Fruit fly (Drosophila melanogaster) whole organism, embryonic: ENCODE results near the gene Try29F.
A peak's percentile ranks its signal among the peaks of the same experiment; 100 is the strongest.

Source experiments
- Antp ChIP-seq: fragments of 200-800 bp; sonication (Bioruptor generic); optimal IDR thresholded peaks from 3 replicates; lab custom pipeline; 2016; ENCODE audit warnings: missing biosample characterization, missing genetic modification characterization
- Bgb ChIP-seq: fragments of 200-800 bp; sonication (Bioruptor generic); IDR thresholded peaks from 2 replicates; pipeline ENCODE4 v1.3.6; 2022; ENCODE audit warnings: missing biosample characterization, missing genetic modification characterization; ENCODE audit not compliant: partially characterized antibody
- CG10366 ChIP-seq: fragments of 200-800 bp; sonication (Bioruptor generic); IDR thresholded peaks from 2 replicates; pipeline ENCODE4 v1.3.6; 2022; ENCODE audit warnings: missing biosample characterization, missing genetic modification characterization
- CG10654 ChIP-seq: fragments of 200-800 bp; sonication (Bioruptor generic); optimal IDR thresholded peaks from 2 replicates; lab custom pipeline; 2016; ENCODE audit warnings: missing biosample characterization, missing genetic modification characterization
- CG12299 ChIP-seq: fragments of 200-800 bp; sonication (Bioruptor generic); optimal IDR thresholded peaks from 2 replicates; lab custom pipeline; 2018; ENCODE audit warnings: missing biosample characterization, mild to moderate bottlenecking, missing genetic modification characterization
- CG12769 ChIP-seq: fragments of 200-800 bp; sonication (Bioruptor generic); optimal IDR thresholded peaks from 2 replicates; lab custom pipeline; 2019; ENCODE audit warnings: missing biosample characterization, mild to moderate bottlenecking, missing genetic modification characterization, moderate library complexity
- CG13424 ChIP-seq: fragments of 200-800 bp; sonication (Bioruptor generic); optimal IDR thresholded peaks from 2 replicates; lab custom pipeline; 2019; ENCODE audit warnings: missing biosample characterization, mild to moderate bottlenecking, missing genetic modification characterization, moderate library complexity
- CG14965 ChIP-seq: fragments of 200-800 bp; sonication (Bioruptor generic); optimal IDR thresholded peaks from 2 replicates; lab custom pipeline; 2016; ENCODE audit warnings: missing biosample characterization, missing genetic modification characterization, borderline replicate concordance
- CG17912 ChIP-seq: fragments of 200-800 bp; sonication (Bioruptor generic); optimal IDR thresholded peaks from 2 replicates; lab custom pipeline; 2018; ENCODE audit warnings: missing biosample characterization, mild to moderate bottlenecking, missing genetic modification characterization
- CG18476 ChIP-seq: fragments of 200-800 bp; sonication (Bioruptor generic); optimal IDR thresholded peaks from 2 replicates; lab custom pipeline; 2016; ENCODE audit warnings: missing biosample characterization, mild to moderate bottlenecking, missing genetic modification characterization
- CG18599 ChIP-seq: fragments of 200-800 bp; sonication (Bioruptor generic); optimal IDR thresholded peaks from 3 replicates; lab custom pipeline; 2017; ENCODE audit warnings: missing biosample characterization, missing genetic modification characterization, mild to moderate bottlenecking, moderate library complexity, missing genetic modification reagents
- CG2120 ChIP-seq: fragments of 200-800 bp; sonication (Bioruptor generic); optimal IDR thresholded peaks from 3 replicates; lab custom pipeline; 2016; ENCODE audit warnings: missing biosample characterization, missing genetic modification characterization
- CG2678 ChIP-seq: fragments of 200-800 bp; sonication (Bioruptor generic); optimal IDR thresholded peaks from 3 replicates; lab custom pipeline; 2019; ENCODE audit warnings: missing biosample characterization, mild to moderate bottlenecking, missing genetic modification characterization, moderate library complexity
- CG30403 ChIP-seq: fragments of 200-800 bp; sonication (Bioruptor generic); optimal IDR thresholded peaks from 3 replicates; lab custom pipeline; 2016; ENCODE audit warnings: missing biosample characterization, missing genetic modification characterization
- CG32532 ChIP-seq: fragments of 200-800 bp; sonication (Bioruptor generic); IDR thresholded peaks from 2 replicates; pipeline ENCODE4 v1.3.6; 2022; ENCODE audit warnings: missing biosample characterization, missing genetic modification characterization
- CG33557 ChIP-seq: fragments of 200-800 bp; sonication (Bioruptor generic); optimal IDR thresholded peaks from 2 replicates; lab custom pipeline; 2019; ENCODE audit warnings: missing biosample characterization, mild to moderate bottlenecking, missing genetic modification characterization, moderate library complexity
- CG4424 ChIP-seq: fragments of 200-800 bp; sonication (Bioruptor generic); optimal IDR thresholded peaks from 3 replicates; lab custom pipeline; 2016; ENCODE audit warnings: missing biosample characterization, missing genetic modification characterization
- CG4730 ChIP-seq: fragments of 200-800 bp; sonication (Bioruptor generic); IDR thresholded peaks from 2 replicates; pipeline ENCODE4 v1.3.6; 2022; ENCODE audit warnings: missing biosample characterization, missing genetic modification characterization
- CG9437 ChIP-seq: fragments of 200-800 bp; sonication (Bioruptor generic); optimal IDR thresholded peaks from 2 replicates; lab custom pipeline; 2018; ENCODE audit warnings: missing biosample characterization, mild to moderate bottlenecking, missing genetic modification characterization
- Chrac-16 ChIP-seq: fragments of 200-800 bp; sonication (Bioruptor generic); optimal IDR thresholded peaks from 3 replicates; lab custom pipeline; 2016; ENCODE audit warnings: missing biosample characterization, missing genetic modification characterization
- Deaf1 ChIP-seq: fragments of 200-800 bp; optimal IDR thresholded peaks from 3 replicates; lab custom pipeline; 2019; ENCODE audit warnings: missing biosample characterization, mild to moderate bottlenecking, missing genetic modification characterization, moderate library complexity
- Drgx ChIP-seq: fragments of 200-800 bp; sonication (Bioruptor generic); IDR thresholded peaks from 2 replicates; pipeline ENCODE4 v1.3.6; 2022; ENCODE audit warnings: missing biosample characterization, missing genetic modification characterization
- Ets97D ChIP-seq: fragments of 200-800 bp; sonication (Bioruptor generic); optimal IDR thresholded peaks from 3 replicates; lab custom pipeline; 2016; ENCODE audit warnings: missing biosample characterization, missing genetic modification characterization
- NC2β ChIP-seq: fragments of 200-800 bp; sonication (Bioruptor generic); optimal IDR thresholded peaks from 2 replicates; lab custom pipeline; 2016; ENCODE audit warnings: missing biosample characterization, missing genetic modification characterization
- Oli ChIP-seq: fragments of 200-800 bp; sonication (Bioruptor generic); optimal IDR thresholded peaks from 2 replicates; lab custom pipeline; 2018; ENCODE audit warnings: missing biosample characterization, mild to moderate bottlenecking, missing genetic modification characterization, moderate library complexity
- PHDP ChIP-seq: fragments of 200-800 bp; sonication (Bioruptor generic); optimal IDR thresholded peaks from 3 replicates; lab custom pipeline; 2018; ENCODE audit warnings: missing biosample characterization, mild to moderate bottlenecking, missing genetic modification characterization, moderate library complexity
- Ptx1 ChIP-seq: fragments of 200-800 bp; sonication (Bioruptor generic); IDR thresholded peaks from 2 replicates; pipeline ENCODE4 v1.3.6; 2022; ENCODE audit warnings: missing biosample characterization, missing genetic modification characterization
- Ravus ChIP-seq: fragments of 200-800 bp; sonication (Bioruptor generic); IDR thresholded peaks from 2 replicates; pipeline ENCODE4 v1.3.6; 2022; ENCODE audit warnings: missing biosample characterization, missing genetic modification characterization
- TFAM ChIP-seq: fragments of 200-800 bp; sonication (Bioruptor generic); optimal IDR thresholded peaks from 2 replicates; lab custom pipeline; 2017; ENCODE audit warnings: missing biosample characterization, missing genetic modification characterization, inconsistent platforms
- Taf1 ChIP-seq: fragments of 200-800 bp; sonication (Bioruptor generic); IDR thresholded peaks from 2 replicates; pipeline ENCODE4 v1.3.6; 2022; ENCODE audit warnings: missing biosample characterization, missing genetic modification characterization
- aop ChIP-seq: fragments of 200-800 bp; sonication (Bioruptor generic); IDR thresholded peaks from 2 replicates; pipeline ENCODE4 v1.3.6; 2022; ENCODE audit warnings: missing biosample characterization, missing genetic modification characterization
- ap ChIP-seq: fragments of 200-800 bp; sonication (Bioruptor generic); IDR thresholded peaks from 2 replicates; pipeline ENCODE4 v1.3.6; 2022; ENCODE audit warnings: missing biosample characterization, missing genetic modification characterization
- az2 ChIP-seq: fragments of 200-800 bp; sonication (Bioruptor generic); optimal IDR thresholded peaks from 3 replicates; lab custom pipeline; 2016; ENCODE audit warnings: missing biosample characterization, missing genetic modification characterization
- exex ChIP-seq: fragments of 200-800 bp; sonication (Bioruptor generic); optimal IDR thresholded peaks from 4 replicates; lab custom pipeline; 2018; ENCODE audit warnings: missing biosample characterization, mild to moderate bottlenecking, missing genetic modification characterization, moderate library complexity
- gem ChIP-seq: fragments of 200-800 bp; sonication (Bioruptor generic); optimal IDR thresholded peaks from 2 replicates; lab custom pipeline; 2019; ENCODE audit warnings: missing biosample characterization, mild to moderate bottlenecking, missing genetic modification characterization, moderate library complexity
- gsb-n ChIP-seq: fragments of 200-800 bp; sonication (Bioruptor generic); optimal IDR thresholded peaks from 3 replicates; lab custom pipeline; 2018; ENCODE audit warnings: missing biosample characterization, mild to moderate bottlenecking, missing genetic modification characterization
- hkb ChIP-seq, 2 experiments: fragments of 200-800 bp in 1 of 2; fragments of >200 bp in 1 of 2; sonication (Bioruptor generic) in 1 of 2; IDR thresholded peaks in 1 of 2; optimal IDR thresholded peaks in 1 of 2; 2 replicates each; pipeline versions ENCODE4 v1.3.6 to Lab custom; 2017 to 2022; ENCODE audit warnings: missing biosample characterization in 1 of 2, missing genetic modification characterization in 1 of 2
- ind ChIP-seq: fragments of 200-800 bp; sonication (Bioruptor generic); optimal IDR thresholded peaks from 3 replicates; lab custom pipeline; 2016; ENCODE audit warnings: missing biosample characterization, missing genetic modification characterization
- lilli ChIP-seq: fragments of 200-800 bp; sonication (Bioruptor generic); optimal IDR thresholded peaks from 3 replicates; lab custom pipeline; 2016; ENCODE audit warnings: missing biosample characterization, missing genetic modification characterization
- lola ChIP-seq, 3 experiments: fragments of >200 bp in 2 of 3; fragments of 200-800 bp in 1 of 3; sonication (Bioruptor generic) in 1 of 3; optimal IDR thresholded peaks; 2 replicates each; lab custom pipeline; 2017 to 2019; ENCODE audit warnings: missing biosample characterization in 3 of 3, missing genetic modification characterization in 3 of 3, mild to moderate bottlenecking in 1 of 3, moderate library complexity in 1 of 3
- maf-S ChIP-seq: fragments of 200-800 bp; sonication (Bioruptor generic); optimal IDR thresholded peaks from 2 replicates; lab custom pipeline; 2016; ENCODE audit warnings: missing biosample characterization, missing genetic modification characterization
- mam ChIP-seq: fragments of 200-800 bp; sonication (Bioruptor generic); optimal IDR thresholded peaks from 3 replicates; lab custom pipeline; 2016; ENCODE audit warnings: missing biosample characterization, missing genetic modification characterization
- mirr ChIP-seq: fragments of 200-800 bp; sonication (Bioruptor generic); optimal IDR thresholded peaks from 3 replicates; lab custom pipeline; 2018; ENCODE audit warnings: missing biosample characterization, mild to moderate bottlenecking, missing genetic modification characterization
- nerfin-2 ChIP-seq: fragments of 200-800 bp; sonication (Bioruptor generic); IDR thresholded peaks from 2 replicates; pipeline ENCODE4 v1.3.6; 2022; ENCODE audit warnings: missing biosample characterization, missing genetic modification characterization; ENCODE audit not compliant: partially characterized antibody
- run ChIP-seq: fragments of 200-800 bp; sonication (Bioruptor generic); optimal IDR thresholded peaks from 3 replicates; lab custom pipeline; 2018; ENCODE audit warnings: missing biosample characterization, mild to moderate bottlenecking, missing genetic modification characterization
- schlank ChIP-seq: fragments of 200-800 bp; sonication (Bioruptor generic); optimal IDR thresholded peaks from 2 replicates; lab custom pipeline; 2018; ENCODE audit warnings: missing biosample characterization, mild to moderate bottlenecking, missing genetic modification characterization
- scrt ChIP-seq: fragments of 200-800 bp; sonication (Bioruptor generic); optimal IDR thresholded peaks from 2 replicates; lab custom pipeline; 2018; ENCODE audit warnings: missing biosample characterization, mild to moderate bottlenecking, missing genetic modification characterization, moderate library complexity
- tgo ChIP-seq: fragments of 200-800 bp; sonication (Bioruptor generic); IDR thresholded peaks from 3 replicates; pipeline ENCODE4 v1.3.6; 2022; ENCODE audit warnings: missing biosample characterization, missing genetic modification characterization
- tio ChIP-seq: fragments of 200-800 bp; sonication (Bioruptor generic); optimal IDR thresholded peaks from 2 replicates; lab custom pipeline; 2017; ENCODE audit warnings: missing biosample characterization, missing genetic modification characterization, inconsistent platforms
- vvl ChIP-seq: fragments of 200-800 bp; sonication (Bioruptor generic); IDR thresholded peaks from 2 replicates; pipeline ENCODE4 v1.3.6; 2022; ENCODE audit warnings: missing biosample characterization, missing genetic modification characterization
- zfh1 ChIP-seq: fragments of 200-800 bp; sonication (Bioruptor generic); IDR thresholded peaks from 3 replicates; pipeline ENCODE4 v1.3.6; 2022; ENCODE audit warnings: missing biosample characterization, missing genetic modification characterization

Gene Try29F

DNA sequence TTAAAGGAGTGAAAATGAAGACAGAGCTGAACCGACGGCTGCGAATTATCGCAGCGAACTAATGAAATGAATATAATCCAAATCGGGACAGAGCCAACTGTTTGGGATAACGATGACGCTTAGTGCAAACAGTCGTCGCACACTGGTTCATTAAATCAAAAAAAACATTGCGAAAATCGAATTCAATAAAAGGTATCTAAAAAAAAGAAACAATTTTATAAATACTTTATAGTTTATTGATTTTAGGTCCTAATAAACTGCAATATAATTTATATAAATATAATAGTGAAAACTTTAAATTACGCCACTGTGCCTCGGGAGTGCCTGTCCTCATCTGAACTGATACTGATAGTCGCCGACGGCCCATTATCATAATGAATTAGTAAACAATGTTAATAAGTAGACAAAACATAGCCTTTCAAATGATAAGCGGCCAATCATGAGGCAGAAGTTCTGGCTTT, 39.3 kb upstream of the Try29F start, which contains the start of gene CG31886 (continued):
- TF ChIP-seq lilli (GFP tag; lab: Kevin White, UChicago) (peak; percentile 21), CG10654 (GFP tag; lab: Kevin White, UChicago) (no peak), CG4730 (GFP tag; lab: Robert Waterston, UW) (peak; percentile 38; the same call in 1 of the 2 replicates), CG18476 (GFP tag; lab: Kevin White, UChicago) (no peak), CG2120 (GFP tag; lab: Kevin White, UChicago) (peak; percentile 38), run (tag; lab: Kevin White, UChicago) (no peak), Ptx1 (GFP tag; lab: Robert Waterston, UW) (no peak), CG32532 (GFP tag; lab: Robert Waterston, UW) (peak; percentile 43; the same call in 1 of the 2 replicates), CG12299 (no peak), ap (GFP tag; lab: Robert Waterston, UW) (0 out of 2 replicates have a peak, but pooled peaks have one; percentile 14), vvl (GFP tag; lab: Robert Waterston, UW) (no peak; the same call in 1 of the 2 replicates), lola (GFP tag; optimal IDR thresholded peaks at IDR 0.05; lab: Kevin White, UChicago) (peak in 1 of 3 experiments; percentile 17), Oli (peak; percentile 7), CG10366 (GFP tag; lab: Robert Waterston, UW) (peak; percentile 34), CG13424 (tag; lab: Kevin White, UChicago) (no peak), hkb (optimal IDR thresholded peaks at IDR 0.05; lab: Kevin White, UChicago) (no peak), hkb (GFP tag; IDR thresholded peaks at IDR 0.05; lab: Robert Waterston, UW) (no peak), CG12769 (no peak), schlank (tag; lab: Kevin White, UChicago) (no peak), ind (GFP tag; lab: Kevin White, UChicago) (peak; percentile 3), CG33557 (GFP tag; lab: Kevin White, UChicago) (no peak), mirr (GFP tag; lab: Kevin White, UChicago) (peak; percentile 13), gem (peak; percentile 55), Drgx (GFP tag; lab: Robert Waterston, UW) (peak; percentile 84), exex (tag; lab: Kevin White, UChicago) (peak; percentile 34), PHDP (no peak), scrt (GFP tag; lab: Kevin White, UChicago) (no peak), gsb-n (tag; lab: Kevin White, UChicago) (no peak), tgo (GFP tag; lab: Robert Waterston, UW) (peak; percentile 40; the same call in 1 of the 3 replicates), Taf1 (GFP tag; lab: Robert Waterston, UW) (peak; percentile 52; the same call in 1 of the 2 replicates), CG30403 (GFP tag; lab: Kevin White, UChicago) (peak; percentile 40), Ets97D (GFP tag; lab: Kevin White, UChicago) (no peak), Antp (GFP tag; lab: Kevin White, UChicago) (no peak), tio (GFP tag; lab: Kevin White, UChicago) (no peak), zfh1 (GFP tag; lab: Robert Waterston, UW) (peak; percentile 58; the same call in 2 of the 3 replicates), CG18599 (GFP tag; lab: Kevin White, UChicago) (peak; percentile 62), Chrac-16 (GFP tag; lab: Kevin White, UChicago) (peak; percentile 2), nerfin-2 (GFP tag; lab: Robert Waterston, UW) (no peak)

DNA sequence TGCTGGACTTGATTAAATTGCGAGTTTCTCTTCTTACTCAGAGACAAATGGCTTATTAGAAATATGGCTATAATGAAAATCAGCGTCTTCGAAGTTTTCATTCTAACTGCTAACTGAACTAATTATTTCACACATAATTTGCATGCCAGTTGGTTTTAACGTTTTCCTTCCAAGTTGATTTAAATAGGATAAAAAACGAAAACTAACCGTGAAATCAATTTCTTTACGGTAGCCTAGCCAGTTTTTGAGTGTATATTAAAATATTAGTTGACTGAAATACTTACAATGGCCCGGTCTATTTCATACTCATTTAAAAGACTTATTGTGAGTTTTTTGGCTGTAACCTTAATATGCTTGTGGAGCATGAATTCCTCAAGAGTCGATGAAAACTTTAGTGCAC, 36.1 kb upstream of the Try29F start, which contains the start of the genes CG9525 and CG32985:
Gene CG9525 (minus strand): TSS at position 101 of the 400 bp plus-strand sequence.
Gene CG32985 (plus strand): TSS at position 280 of the 400 bp plus-strand sequence.
- TF ChIP-seq Ravus (GFP tag; lab: Robert Waterston, UW), result no peak
- no peak for TF ChIP-seq az2 (GFP tag; lab: Kevin White, UChicago)
- TF ChIP-seq TFAM, result no peak
- no peak for TF ChIP-seq CG2678
- TF ChIP-seq Bgb (GFP tag; lab: Robert Waterston, UW), result no peak
- no peak for TF ChIP-seq aop
- TF ChIP-seq CG9437 (GFP tag; lab: Kevin White, UChicago), result no peak
- TF ChIP-seq Deaf1 (tag; lab: Kevin White, UChicago), result no peak
- no peak for TF ChIP-seq CG17912 (GFP tag; lab: Kevin White, UChicago)
- no peak for TF ChIP-seq maf-S (GFP tag; lab: Kevin White, UChicago)
- no peak for TF ChIP-seq NC2β (GFP tag; lab: Kevin White, UChicago)
- no peak for TF ChIP-seq mam (GFP tag; lab: Kevin White, UChicago)
- TF ChIP-seq CG4424, result no peak
- TF ChIP-seq CG14965, result no peak
